Fruit fly (Drosophila melanogaster) whole organism, embryonic: Measurements from ENCODE around the gene CG7065.
A peak's percentile ranks its signal among the peaks of the same experiment; 100 is the strongest.

Source experiments
- Bteb2 ChIP-seq: fragments of 200-800 bp; sonication (Bioruptor generic); optimal IDR thresholded peaks from 2 replicates; lab custom pipeline; 2016; ENCODE audit warnings: missing biosample characterization, missing genetic modification characterization
- C15 ChIP-seq: fragments of 200-800 bp; sonication (Bioruptor generic); IDR thresholded peaks from 3 replicates; pipeline ENCODE4 v1.3.6; 2022; ENCODE audit warnings: missing biosample characterization, missing genetic modification characterization
- CG10431 ChIP-seq: fragments of 200-800 bp; sonication (Bioruptor generic); optimal IDR thresholded peaks from 3 replicates; lab custom pipeline; 2018; ENCODE audit warnings: missing biosample characterization, mild to moderate bottlenecking, missing genetic modification characterization
- CG11560 ChIP-seq: fragments of 200-800 bp; sonication (Bioruptor generic); IDR thresholded peaks from 3 replicates; pipeline ENCODE4 v1.3.6; 2022; ENCODE audit warnings: missing biosample characterization, missing genetic modification characterization
- CG1602 ChIP-seq: fragments of 200-800 bp; sonication (Bioruptor generic); optimal IDR thresholded peaks from 3 replicates; lab custom pipeline; 2016; ENCODE audit warnings: missing biosample characterization, missing genetic modification characterization
- CG16863 ChIP-seq: fragments of 200-800 bp; sonication (Bioruptor generic); optimal IDR thresholded peaks from 3 replicates; lab custom pipeline; 2016; ENCODE audit warnings: missing biosample characterization, missing genetic modification characterization
- CG17568 ChIP-seq: fragments of 200-800 bp; sonication (Bioruptor generic); optimal IDR thresholded peaks from 2 replicates; lab custom pipeline; 2018; ENCODE audit warnings: missing biosample characterization, mild to moderate bottlenecking, missing genetic modification characterization, moderate library complexity
- CG3065 ChIP-seq: fragments of 200-800 bp; sonication (Bioruptor generic); optimal IDR thresholded peaks from 2 replicates; lab custom pipeline; 2016; ENCODE audit warnings: missing biosample characterization, missing genetic modification characterization
- CG31224 ChIP-seq: fragments of 200-800 bp; sonication (Bioruptor generic); IDR thresholded peaks from 2 replicates; pipeline ENCODE4 v1.3.6; 2022; ENCODE audit warnings: missing biosample characterization, missing genetic modification characterization
- CG3281 ChIP-seq: fragments of 200-800 bp; sonication (Bioruptor generic); optimal IDR thresholded peaks from 3 replicates; lab custom pipeline; 2017; ENCODE audit warnings: missing biosample characterization, mild to moderate bottlenecking, missing genetic modification characterization
- CG33213 ChIP-seq: fragments of 200-800 bp; sonication (Bioruptor generic); optimal IDR thresholded peaks from 3 replicates; lab custom pipeline; 2016; ENCODE audit warnings: missing biosample characterization, missing genetic modification characterization
- CG3838 ChIP-seq: fragments of 200-800 bp; sonication (Bioruptor generic); optimal IDR thresholded peaks from 3 replicates; lab custom pipeline; 2016; ENCODE audit warnings: missing biosample characterization, missing genetic modification characterization
- CG4328 ChIP-seq: fragments of 200-800 bp; sonication (Bioruptor generic); optimal IDR thresholded peaks from 3 replicates; lab custom pipeline; 2017; ENCODE audit warnings: missing biosample characterization, missing genetic modification reagents, missing genetic modification characterization
- CG4360 ChIP-seq: fragments of 200-800 bp; sonication (Bioruptor generic); IDR thresholded peaks from 2 replicates; pipeline ENCODE4 v1.3.6; 2022; ENCODE audit warnings: missing biosample characterization, missing genetic modification characterization
- CG43689 ChIP-seq: fragments of 200-800 bp; sonication (Bioruptor generic); IDR thresholded peaks from 2 replicates; pipeline ENCODE4 v1.3.6; 2022; ENCODE audit warnings: missing biosample characterization, missing genetic modification characterization
- CG5180 ChIP-seq: fragments of 200-800 bp; sonication (Bioruptor generic); optimal IDR thresholded peaks from 3 replicates; lab custom pipeline; 2017; ENCODE audit warnings: missing biosample characterization, missing genetic modification characterization, mild to moderate bottlenecking, moderate library complexity, missing genetic modification reagents
- CG6175 ChIP-seq: fragments of 200-800 bp; sonication (Bioruptor generic); IDR thresholded peaks from 3 replicates; pipeline ENCODE4 v1.3.6; 2022; ENCODE audit warnings: missing biosample characterization, missing genetic modification characterization
- CG6791 ChIP-seq: fragments of 200-800 bp; sonication (Bioruptor generic); IDR thresholded peaks from 3 replicates; pipeline ENCODE4 v1.3.6; 2022; ENCODE audit warnings: missing biosample characterization, missing genetic modification characterization; ENCODE audit not compliant: partially characterized antibody
- CG6854 ChIP-seq: fragments of 200-800 bp; sonication (Bioruptor generic); optimal IDR thresholded peaks from 3 replicates; lab custom pipeline; 2017; ENCODE audit warnings: missing biosample characterization, mild to moderate bottlenecking, missing genetic modification characterization
- CG7786 ChIP-seq: fragments of 200-800 bp; sonication (Bioruptor generic); optimal IDR thresholded peaks from 2 replicates; lab custom pipeline; 2016; ENCODE audit warnings: missing biosample characterization, missing genetic modification characterization
- CG7963 ChIP-seq: fragments of 200-800 bp; sonication (Bioruptor generic); IDR thresholded peaks from 3 replicates; pipeline ENCODE4 v1.3.6; 2022; ENCODE audit warnings: missing biosample characterization, missing genetic modification characterization; ENCODE audit not compliant: partially characterized antibody
- CG8359 ChIP-seq: fragments of 200-800 bp; sonication (Bioruptor generic); optimal IDR thresholded peaks from 2 replicates; lab custom pipeline; 2017; ENCODE audit warnings: missing biosample characterization, mild to moderate bottlenecking, missing genetic modification characterization, borderline replicate concordance
- CG9876 ChIP-seq: fragments of 200-800 bp; sonication (Bioruptor generic); optimal IDR thresholded peaks from 2 replicates; lab custom pipeline; 2016; ENCODE audit warnings: missing biosample characterization, missing genetic modification characterization
- Camta ChIP-seq: fragments of 200-800 bp; sonication (Bioruptor generic); optimal IDR thresholded peaks from 2 replicates; lab custom pipeline; 2016; ENCODE audit warnings: missing biosample characterization, missing genetic modification characterization
- Deaf1 ChIP-seq: fragments of 200-800 bp; optimal IDR thresholded peaks from 3 replicates; lab custom pipeline; 2019; ENCODE audit warnings: missing biosample characterization, mild to moderate bottlenecking, missing genetic modification characterization, moderate library complexity
- Dek ChIP-seq: fragments of 200-800 bp; sonication (Bioruptor generic); optimal IDR thresholded peaks from 3 replicates; lab custom pipeline; 2019; ENCODE audit warnings: missing biosample characterization, mild to moderate bottlenecking, missing genetic modification characterization, moderate library complexity
- Eip74EF ChIP-seq, 2 experiments: fragments of 200-800 bp in 1 of 2; fragments of >200 bp in 1 of 2; sonication (Bioruptor generic) in 1 of 2; optimal IDR thresholded peaks; 2 replicates each; lab custom pipeline; 2017 to 2019; ENCODE audit warnings: missing biosample characterization in 2 of 2, missing genetic modification characterization in 2 of 2, mild to moderate bottlenecking in 1 of 2, moderate library complexity in 1 of 2
- HLH3B ChIP-seq: fragments of 200-800 bp; sonication (Bioruptor generic); IDR thresholded peaks from 2 replicates; pipeline ENCODE4 v1.3.6; 2022; ENCODE audit warnings: missing biosample characterization, missing genetic modification characterization
- Hmr ChIP-seq: fragments of 200-800 bp; sonication (Bioruptor generic); optimal IDR thresholded peaks from 3 replicates; lab custom pipeline; 2017; ENCODE audit warnings: mild to moderate bottlenecking, missing biosample characterization, missing genetic modification reagents, missing genetic modification characterization
- MBD-R2 ChIP-seq: fragments of 200-800 bp; sonication (Bioruptor generic); IDR thresholded peaks from 2 replicates; pipeline ENCODE4 v1.3.6; 2022; ENCODE audit warnings: missing biosample characterization, missing genetic modification characterization
- Max ChIP-seq: fragments of 200-800 bp; sonication (Bioruptor generic); optimal IDR thresholded peaks from 2 replicates; lab custom pipeline; 2016; ENCODE audit warnings: missing biosample characterization, mild to moderate bottlenecking, missing genetic modification characterization
- Oli ChIP-seq: fragments of 200-800 bp; sonication (Bioruptor generic); optimal IDR thresholded peaks from 2 replicates; lab custom pipeline; 2018; ENCODE audit warnings: missing biosample characterization, mild to moderate bottlenecking, missing genetic modification characterization, moderate library complexity
- Taf1 ChIP-seq: fragments of 200-800 bp; sonication (Bioruptor generic); IDR thresholded peaks from 2 replicates; pipeline ENCODE4 v1.3.6; 2022; ENCODE audit warnings: missing biosample characterization, missing genetic modification characterization
- Xbp1 ChIP-seq: fragments of 200-800 bp; sonication (Bioruptor generic); optimal IDR thresholded peaks from 3 replicates; lab custom pipeline; 2016; ENCODE audit warnings: missing biosample characterization, mild to moderate bottlenecking, missing genetic modification characterization
- caup ChIP-seq: fragments of 200-800 bp; sonication (Bioruptor generic); optimal IDR thresholded peaks from 3 replicates; lab custom pipeline; 2017; ENCODE audit warnings: missing biosample characterization, mild to moderate bottlenecking, missing genetic modification characterization, moderate library complexity; ENCODE audit not compliant: severe bottlenecking
- ci ChIP-seq: fragments of 200-800 bp; sonication (Bioruptor generic); IDR thresholded peaks from 3 replicates; pipeline ENCODE4 v1.3.6; 2022; ENCODE audit warnings: missing biosample characterization, missing genetic modification characterization
- dimm ChIP-seq: fragments of 200-800 bp; sonication (Bioruptor generic); IDR thresholded peaks from 2 replicates; pipeline ENCODE4 v1.3.6; 2022; ENCODE audit warnings: missing biosample characterization, missing genetic modification characterization
- dpn ChIP-seq, 2 experiments: fragments of 200-800 bp; sonication (Bioruptor generic); optimal IDR thresholded peaks; 3 replicates each; lab custom pipeline; 2016; ENCODE audit warnings: missing biosample characterization in 2 of 2, missing genetic modification characterization in 2 of 2
- esg ChIP-seq: fragments of 200-800 bp; sonication (Bioruptor generic); conservative IDR thresholded peaks from 2 replicates; pipeline ENCODE4 v1.3.6; 2022; ENCODE audit warnings: missing biosample characterization, missing genetic modification characterization
- fd64A ChIP-seq: fragments of 200-800 bp; sonication (Bioruptor generic); optimal IDR thresholded peaks from 3 replicates; lab custom pipeline; 2018; ENCODE audit warnings: missing biosample characterization, mild to moderate bottlenecking, missing genetic modification characterization
- gce ChIP-seq: fragments of 200-800 bp; sonication (Bioruptor generic); IDR thresholded peaks from 3 replicates; pipeline ENCODE4 v1.3.6; 2022; ENCODE audit warnings: missing biosample characterization, missing genetic modification characterization
- her ChIP-seq: fragments of 200-800 bp; sonication (Bioruptor generic); optimal IDR thresholded peaks from 2 replicates; lab custom pipeline; 2016; ENCODE audit warnings: missing biosample characterization, missing genetic modification characterization
- lmd ChIP-seq: fragments of 200-800 bp; sonication (Bioruptor generic); IDR thresholded peaks from 2 replicates; pipeline ENCODE4 v1.3.6; 2022; ENCODE audit warnings: missing biosample characterization, missing genetic modification characterization
- slp2 ChIP-seq: fragments of 200-800 bp; sonication (Bioruptor generic); optimal IDR thresholded peaks from 2 replicates; lab custom pipeline; 2016; ENCODE audit warnings: missing biosample characterization, missing genetic modification characterization
- ssp ChIP-seq: fragments of 200-800 bp; sonication (Bioruptor generic); IDR thresholded peaks from 2 replicates; pipeline ENCODE4 v1.3.6; 2022; ENCODE audit warnings: missing biosample characterization, missing genetic modification characterization
- tap ChIP-seq: fragments of 200-800 bp; optimal IDR thresholded peaks from 3 replicates; lab custom pipeline; 2019; ENCODE audit warnings: missing biosample characterization, mild to moderate bottlenecking, missing genetic modification characterization, moderate library complexity
- tin ChIP-seq: fragments of 200-800 bp; sonication (Bioruptor generic); optimal IDR thresholded peaks from 3 replicates; lab custom pipeline; 2016; ENCODE audit warnings: missing biosample characterization, missing genetic modification characterization
- trem ChIP-seq: fragments of 200-800 bp; optimal IDR thresholded peaks from 3 replicates; lab custom pipeline; 2019; ENCODE audit warnings: missing biosample characterization, mild to moderate bottlenecking, missing genetic modification characterization, moderate library complexity
- twi ChIP-seq: fragments of 200-800 bp; optimal IDR thresholded peaks from 2 replicates; lab custom pipeline; 2019; ENCODE audit warnings: missing biosample characterization, mild to moderate bottlenecking, missing genetic modification characterization, moderate library complexity
- vvl ChIP-seq: fragments of 200-800 bp; sonication (Bioruptor generic); IDR thresholded peaks from 2 replicates; pipeline ENCODE4 v1.3.6; 2022; ENCODE audit warnings: missing biosample characterization, missing genetic modification characterization

CG7065 gene

DNA sequence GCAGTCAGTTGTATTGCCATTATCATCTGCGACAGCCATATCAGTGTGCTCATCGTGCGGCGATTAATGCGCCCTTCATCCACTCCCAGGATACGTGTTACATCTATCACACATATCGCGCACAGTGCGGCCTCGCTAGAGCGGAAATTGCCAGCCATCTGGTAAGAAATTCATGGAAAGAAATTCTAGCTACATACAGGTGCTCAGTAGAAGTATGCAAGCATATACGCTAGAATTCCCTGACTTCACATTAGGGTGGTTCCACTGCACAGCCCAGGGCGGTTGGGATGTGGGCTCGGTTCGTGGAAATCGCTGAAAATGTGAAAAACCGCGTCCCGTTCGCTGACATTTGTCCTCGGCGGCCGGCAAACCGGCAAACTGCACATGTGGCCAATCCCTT is 1.1 kb upstream of the CG7065 start (continued):
- no peak for TF ChIP-seq CG6791 (GFP tag; lab: Robert Waterston, UW)
- TF ChIP-seq tap = peak; percentile 75
- peak; percentile 24 for TF ChIP-seq twi
- TF ChIP-seq dimm (GFP tag; lab: Robert Waterston, UW) = peak; percentile 56; the same call in 1 of the 2 replicates
- TF ChIP-seq caup = no peak
- TF ChIP-seq Xbp1 = peak; percentile 79
- TF ChIP-seq vvl = peak; percentile 90
- TF ChIP-seq dpn (GFP tag; optimal IDR thresholded peaks at IDR 0.05; lab: Kevin White, UChicago) = peak; percentile 72 to 76
- peak; percentile 10 for TF ChIP-seq Deaf1 (tag; lab: Kevin White, UChicago)
- peak; percentile 49; the same call in 1 of the 2 replicates for TF ChIP-seq Taf1 (GFP tag; lab: Robert Waterston, UW)
- peak; percentile 50 for TF ChIP-seq Camta (GFP tag; lab: Kevin White, UChicago)
- no peak for TF ChIP-seq CG17568
- peak; percentile 29 for TF ChIP-seq CG6854 (GFP tag; lab: Kevin White, UChicago)
- peak; percentile 73 for TF ChIP-seq CG16863
- TF ChIP-seq tin (GFP tag; lab: Kevin White, UChicago) = peak; percentile 82
- TF ChIP-seq CG5180 (GFP tag; lab: Kevin White, UChicago) = peak; percentile 71
- TF ChIP-seq ci (GFP tag; lab: Robert Waterston, UW) = peak; percentile 92
- TF ChIP-seq MBD-R2 (GFP tag; lab: Robert Waterston, UW) = peak; percentile 62
- peak; percentile 45 for TF ChIP-seq CG33213 (GFP tag; lab: Kevin White, UChicago)
- TF ChIP-seq Max (GFP tag; lab: Kevin White, UChicago) = no peak
- TF ChIP-seq trem (tag; lab: Kevin White, UChicago) = peak; percentile 31
- peak; percentile 77 for TF ChIP-seq ssp (GFP tag; lab: Robert Waterston, UW)
- peak; percentile 20 for TF ChIP-seq CG3065 (GFP tag; lab: Kevin White, UChicago)
- TF ChIP-seq CG6175 = peak; percentile 71; the same call in 1 of the 3 replicates
- TF ChIP-seq CG11560 (tag; lab: Robert Waterston, UW) = peak; percentile 65; the same call in 2 of the 3 replicates
- peak; percentile 56 for TF ChIP-seq fd64A
- TF ChIP-seq CG1602 (GFP tag; lab: Kevin White, UChicago) = peak; percentile 43
- no peak for TF ChIP-seq CG7963 (GFP tag; lab: Robert Waterston, UW)
- TF ChIP-seq lmd (GFP tag; lab: Robert Waterston, UW) = peak; percentile 86
- peak; percentile 47 for TF ChIP-seq CG9876
- peak; percentile 64; the same call in 2 of the 3 replicates for TF ChIP-seq gce (GFP tag; lab: Robert Waterston, UW)
- no peak for TF ChIP-seq CG3838 (GFP tag; lab: Kevin White, UChicago)
- TF ChIP-seq Oli (tag; lab: Kevin White, UChicago) = peak; percentile 71
- peak; percentile 58; the same call in 1 of the 2 replicates for TF ChIP-seq CG4360 (GFP tag; lab: Robert Waterston, UW)
- peak; percentile 76 for TF ChIP-seq CG7786 (GFP tag; lab: Kevin White, UChicago)
- peak; percentile 74 for TF ChIP-seq esg (GFP tag; lab: Robert Waterston, UW)
- TF ChIP-seq C15 = 0 out of 3 replicates have a peak, but pooled peaks have one; percentile 44
- TF ChIP-seq slp2 = peak; percentile 58
- TF ChIP-seq CG8359 (GFP tag; lab: Kevin White, UChicago) = peak; percentile 55
- peak; percentile 30; the same call in 1 of the 2 replicates for TF ChIP-seq CG43689 (GFP tag; lab: Robert Waterston, UW)
- TF ChIP-seq HLH3B = peak; percentile 88
- no peak for TF ChIP-seq Bteb2 (GFP tag; lab: Kevin White, UChicago)
- peak; percentile 62; the same call in 1 of the 2 replicates for TF ChIP-seq CG31224
- TF ChIP-seq Hmr (GFP tag; lab: Kevin White, UChicago) = no peak
- TF ChIP-seq CG10431 (GFP tag; lab: Kevin White, UChicago) = no peak
- peak; percentile 62 for TF ChIP-seq CG3281 (GFP tag; lab: Kevin White, UChicago)
- peak; percentile 56 for TF ChIP-seq her (GFP tag; lab: Kevin White, UChicago)
- peak; percentile 26 for TF ChIP-seq Dek (tag; lab: Kevin White, UChicago)
- peak; percentile 2 for TF ChIP-seq CG4328 (GFP tag; lab: Kevin White, UChicago)
- no peak for TF ChIP-seq Eip74EF (GFP tag; optimal IDR thresholded peaks at IDR 0.05; lab: Kevin White, UChicago)
